Fruit fly (Drosophila melanogaster) whole organism, embryonic: Measurements from ENCODE around the gene Jarid2.

Experiments used
- Adf1 ChIP-seq: fragments of 200-800 bp; sonication (Bioruptor generic); IDR thresholded peaks from 2 replicates; pipeline ENCODE4 v1.3.6; 2022; ENCODE audit warnings: missing biosample characterization, missing genetic modification characterization
- Atf6 ChIP-seq: fragments of 200-800 bp; sonication (Bioruptor generic); IDR thresholded peaks from 2 replicates; pipeline ENCODE4 v1.3.6; 2022; ENCODE audit warnings: missing biosample characterization, missing genetic modification characterization
- Awh ChIP-seq: fragments of 200-800 bp; sonication (Bioruptor generic); IDR thresholded peaks from 2 replicates; pipeline ENCODE4, ENCODE4 v1.3.6; 2022; ENCODE audit warnings: missing biosample characterization, missing genetic modification characterization
- Bgb ChIP-seq: fragments of 200-800 bp; sonication (Bioruptor generic); IDR thresholded peaks from 2 replicates; pipeline ENCODE4 v1.3.6; 2022; ENCODE audit warnings: missing biosample characterization, missing genetic modification characterization; ENCODE audit not compliant: partially characterized antibody
- CG10147 ChIP-seq: fragments of 200-800 bp; sonication (Bioruptor generic); optimal IDR thresholded peaks from 2 replicates; lab custom pipeline; 2019; ENCODE audit warnings: missing biosample characterization, mild to moderate bottlenecking, missing genetic modification characterization, moderate library complexity
- CG10267 ChIP-seq: fragments of 200-800 bp; sonication (Bioruptor generic); optimal IDR thresholded peaks from 2 replicates; lab custom pipeline; 2018; ENCODE audit warnings: missing biosample characterization, mild to moderate bottlenecking, missing genetic modification characterization, moderate library complexity
- CG10654 ChIP-seq: fragments of 200-800 bp; sonication (Bioruptor generic); optimal IDR thresholded peaks from 2 replicates; lab custom pipeline; 2016; ENCODE audit warnings: missing biosample characterization, missing genetic modification characterization
- CG11696 ChIP-seq: fragments of 200-800 bp; sonication (Bioruptor generic); IDR thresholded peaks from 2 replicates; pipeline ENCODE4 v1.3.6; 2022; ENCODE audit warnings: missing biosample characterization, missing genetic modification characterization
- CG14441 ChIP-seq: fragments of 200-800 bp; sonication (Bioruptor generic); IDR thresholded peaks from 2 replicates; pipeline ENCODE4 v1.3.6; 2022; ENCODE audit warnings: missing biosample characterization, missing genetic modification characterization
- CG15514 ChIP-seq: fragments of 200-800 bp; sonication (Bioruptor generic); optimal IDR thresholded peaks from 3 replicates; lab custom pipeline; 2017; ENCODE audit warnings: missing biosample characterization, missing genetic modification characterization, mild to moderate bottlenecking, moderate library complexity, missing genetic modification reagents
- CG15601 ChIP-seq: fragments of 200-800 bp; sonication (Bioruptor generic); optimal IDR thresholded peaks from 3 replicates; lab custom pipeline; 2019; ENCODE audit warnings: missing biosample characterization, mild to moderate bottlenecking, missing genetic modification characterization, moderate library complexity
- CG15696 ChIP-seq: fragments of 200-800 bp; sonication (Bioruptor generic); optimal IDR thresholded peaks from 2 replicates; lab custom pipeline; 2019; ENCODE audit warnings: missing biosample characterization, mild to moderate bottlenecking, missing genetic modification characterization, moderate library complexity
- CG1603 ChIP-seq: fragments of 200-800 bp; sonication (Bioruptor generic); optimal IDR thresholded peaks from 2 replicates; lab custom pipeline; 2019; ENCODE audit warnings: missing biosample characterization, mild to moderate bottlenecking, missing genetic modification characterization, moderate library complexity
- CG17385 ChIP-seq: fragments of 200-800 bp; sonication (Bioruptor generic); optimal IDR thresholded peaks from 3 replicates; lab custom pipeline; 2018; ENCODE audit warnings: missing biosample characterization, mild to moderate bottlenecking, missing genetic modification characterization
- CG17802 ChIP-seq: fragments of 200-800 bp; sonication (Bioruptor generic); optimal IDR thresholded peaks from 2 replicates; lab custom pipeline; 2018; ENCODE audit warnings: missing biosample characterization, mild to moderate bottlenecking, missing genetic modification characterization, moderate library complexity
- CG18764 ChIP-seq: fragments of 200-800 bp; sonication (Bioruptor generic); optimal IDR thresholded peaks from 3 replicates; lab custom pipeline; 2016; ENCODE audit warnings: missing biosample characterization, missing genetic modification characterization
- CG2199 ChIP-seq: fragments of 200-800 bp; sonication (Bioruptor generic); IDR thresholded peaks from 3 replicates; pipeline ENCODE4 v1.3.6; 2022; ENCODE audit warnings: missing biosample characterization, missing genetic modification characterization
- CG2712 ChIP-seq: fragments of 200-800 bp; optimal IDR thresholded peaks from 3 replicates; lab custom pipeline; 2019; ENCODE audit warnings: missing biosample characterization, mild to moderate bottlenecking, missing genetic modification characterization, moderate library complexity
- CG34376 ChIP-seq: fragments of 200-800 bp; sonication (Bioruptor generic); optimal IDR thresholded peaks from 2 replicates; lab custom pipeline; 2018; ENCODE audit warnings: missing biosample characterization, mild to moderate bottlenecking, missing genetic modification characterization
- CG3726 ChIP-seq: fragments of 200-800 bp; sonication (Bioruptor generic); IDR thresholded peaks from 3 replicates; pipeline ENCODE4, ENCODE4 v1.3.6; 2022; ENCODE audit warnings: missing biosample characterization, missing genetic modification characterization
- CG4854 ChIP-seq: fragments of 200-800 bp; sonication (Bioruptor generic); optimal IDR thresholded peaks from 2 replicates; lab custom pipeline; 2016; ENCODE audit warnings: missing biosample characterization, missing genetic modification characterization, inconsistent platforms
- CG5953 ChIP-seq: fragments of 200-800 bp; sonication (Bioruptor generic); IDR thresholded peaks from 2 replicates; pipeline ENCODE4 v1.3.6; 2022; ENCODE audit warnings: missing biosample characterization, missing genetic modification characterization
- CG6791 ChIP-seq: fragments of 200-800 bp; sonication (Bioruptor generic); IDR thresholded peaks from 3 replicates; pipeline ENCODE4 v1.3.6; 2022; ENCODE audit warnings: missing biosample characterization, missing genetic modification characterization; ENCODE audit not compliant: partially characterized antibody
- CG7928 ChIP-seq: fragments of 200-800 bp; sonication (Bioruptor generic); optimal IDR thresholded peaks from 2 replicates; lab custom pipeline; 2017; ENCODE audit warnings: missing biosample characterization, mild to moderate bottlenecking, missing genetic modification characterization
- CG8281 ChIP-seq: fragments of 200-800 bp; sonication (Bioruptor generic); optimal IDR thresholded peaks from 2 replicates; lab custom pipeline; 2018; ENCODE audit warnings: missing biosample characterization, mild to moderate bottlenecking, missing genetic modification characterization, moderate library complexity
- Camta ChIP-seq: fragments of 200-800 bp; sonication (Bioruptor generic); optimal IDR thresholded peaks from 2 replicates; lab custom pipeline; 2016; ENCODE audit warnings: missing biosample characterization, missing genetic modification characterization
- Dbx ChIP-seq: fragments of 200-800 bp; sonication (Bioruptor generic); IDR thresholded peaks from 3 replicates; pipeline ENCODE4 v1.3.6; 2022; ENCODE audit warnings: missing biosample characterization, missing genetic modification characterization
- Deaf1 ChIP-seq: fragments of 200-800 bp; optimal IDR thresholded peaks from 3 replicates; lab custom pipeline; 2019; ENCODE audit warnings: missing biosample characterization, mild to moderate bottlenecking, missing genetic modification characterization, moderate library complexity
- HmgD ChIP-seq: fragments of 200-800 bp; sonication (Bioruptor generic); optimal IDR thresholded peaks from 3 replicates; lab custom pipeline; 2016; ENCODE audit warnings: missing biosample characterization, missing genetic modification characterization
- HmgZ ChIP-seq: fragments of 200-800 bp; sonication (Bioruptor generic); optimal IDR thresholded peaks from 2 replicates; lab custom pipeline; 2018; ENCODE audit warnings: missing biosample characterization, mild to moderate bottlenecking, missing genetic modification characterization
- Lim3 ChIP-seq: fragments of 200-800 bp; sonication (Bioruptor generic); IDR thresholded peaks from 2 replicates; pipeline ENCODE4 v1.3.6; 2022; ENCODE audit warnings: missing biosample characterization, missing genetic modification characterization
- Nf-YC ChIP-seq: fragments of 200-800 bp; optimal IDR thresholded peaks from 3 replicates; lab custom pipeline; 2019; ENCODE audit warnings: missing biosample characterization, mild to moderate bottlenecking, missing genetic modification characterization, moderate library complexity
- Rfx ChIP-seq: fragments of 200-800 bp; sonication (Bioruptor generic); IDR thresholded peaks from 2 replicates; pipeline ENCODE4 v1.3.6; 2022; ENCODE audit warnings: missing biosample characterization, missing genetic modification characterization
- Trl ChIP-seq, 3 experiments: fragments of >200 bp in 2 of 3; fragments of 200-800 bp in 1 of 3; sonication (Bioruptor generic) in 1 of 3; optimal IDR thresholded peaks; 2 replicates in 1 of 3; 3 replicates in 2 of 3; lab custom pipeline; 2016 to 2017; ENCODE audit warnings: missing biosample characterization in 1 of 3, missing genetic modification characterization in 1 of 3
- ash1 ChIP-seq: fragments of 200-800 bp; sonication (Bioruptor generic); optimal IDR thresholded peaks from 2 replicates; lab custom pipeline; 2018; ENCODE audit warnings: missing biosample characterization, mild to moderate bottlenecking, missing genetic modification characterization
- bcd ChIP-seq: fragments of 200-800 bp; sonication (Bioruptor generic); optimal IDR thresholded peaks from 2 replicates; lab custom pipeline; 2017; ENCODE audit warnings: missing biosample characterization, mild to moderate bottlenecking, missing genetic modification characterization
- caup ChIP-seq: fragments of 200-800 bp; sonication (Bioruptor generic); optimal IDR thresholded peaks from 3 replicates; lab custom pipeline; 2017; ENCODE audit warnings: missing biosample characterization, mild to moderate bottlenecking, missing genetic modification characterization, moderate library complexity; ENCODE audit not compliant: severe bottlenecking
- gcm ChIP-seq: fragments of 200-800 bp; sonication (Bioruptor generic); optimal IDR thresholded peaks from 2 replicates; lab custom pipeline; 2019; ENCODE audit warnings: missing biosample characterization, mild to moderate bottlenecking, missing genetic modification characterization, moderate library complexity
- ham ChIP-seq: fragments of 200-800 bp; sonication (Bioruptor generic); IDR thresholded peaks from 2 replicates; pipeline ENCODE4 v1.3.6; 2022; ENCODE audit warnings: missing biosample characterization, missing genetic modification characterization
- luna ChIP-seq: fragments of 200-800 bp; sonication (Bioruptor generic); optimal IDR thresholded peaks from 2 replicates; lab custom pipeline; 2016; ENCODE audit warnings: missing biosample characterization, missing genetic modification characterization
- nau ChIP-seq: fragments of 200-800 bp; sonication (Bioruptor generic); optimal IDR thresholded peaks from 3 replicates; lab custom pipeline; 2017; ENCODE audit warnings: missing biosample characterization, mild to moderate bottlenecking, missing genetic modification characterization, missing genetic modification reagents
- otp ChIP-seq: fragments of 200-800 bp; sonication (Bioruptor generic); IDR thresholded peaks from 3 replicates; pipeline ENCODE4, ENCODE4 v1.3.6; 2022; ENCODE audit warnings: missing biosample characterization, missing genetic modification characterization
- phol ChIP-seq: fragments of 200-800 bp; sonication (Bioruptor generic); optimal IDR thresholded peaks from 3 replicates; lab custom pipeline; 2018; ENCODE audit warnings: missing biosample characterization, mild to moderate bottlenecking, missing genetic modification characterization, moderate library complexity
- row ChIP-seq: fragments of 200-800 bp; sonication (Bioruptor generic); IDR thresholded peaks from 3 replicates; pipeline ENCODE4 v1.3.6; 2022; ENCODE audit warnings: missing biosample characterization, missing genetic modification characterization
- salm ChIP-seq: fragments of 200-800 bp; sonication (Bioruptor generic); optimal IDR thresholded peaks from 2 replicates; lab custom pipeline; 2018; ENCODE audit warnings: missing biosample characterization, mild to moderate bottlenecking, missing genetic modification characterization
- tap ChIP-seq: fragments of 200-800 bp; optimal IDR thresholded peaks from 3 replicates; lab custom pipeline; 2019; ENCODE audit warnings: missing biosample characterization, mild to moderate bottlenecking, missing genetic modification characterization, moderate library complexity
- unpg ChIP-seq: fragments of 200-800 bp; sonication (Bioruptor generic); optimal IDR thresholded peaks from 3 replicates; lab custom pipeline; 2018; ENCODE audit warnings: missing biosample characterization, mild to moderate bottlenecking, missing genetic modification characterization, moderate library complexity
- zfh2 ChIP-seq: fragments of 200-800 bp; sonication (Bioruptor generic); optimal IDR thresholded peaks from 2 replicates; lab custom pipeline; 2016; ENCODE audit warnings: missing biosample characterization, missing genetic modification characterization

Gene Jarid2

DNA sequence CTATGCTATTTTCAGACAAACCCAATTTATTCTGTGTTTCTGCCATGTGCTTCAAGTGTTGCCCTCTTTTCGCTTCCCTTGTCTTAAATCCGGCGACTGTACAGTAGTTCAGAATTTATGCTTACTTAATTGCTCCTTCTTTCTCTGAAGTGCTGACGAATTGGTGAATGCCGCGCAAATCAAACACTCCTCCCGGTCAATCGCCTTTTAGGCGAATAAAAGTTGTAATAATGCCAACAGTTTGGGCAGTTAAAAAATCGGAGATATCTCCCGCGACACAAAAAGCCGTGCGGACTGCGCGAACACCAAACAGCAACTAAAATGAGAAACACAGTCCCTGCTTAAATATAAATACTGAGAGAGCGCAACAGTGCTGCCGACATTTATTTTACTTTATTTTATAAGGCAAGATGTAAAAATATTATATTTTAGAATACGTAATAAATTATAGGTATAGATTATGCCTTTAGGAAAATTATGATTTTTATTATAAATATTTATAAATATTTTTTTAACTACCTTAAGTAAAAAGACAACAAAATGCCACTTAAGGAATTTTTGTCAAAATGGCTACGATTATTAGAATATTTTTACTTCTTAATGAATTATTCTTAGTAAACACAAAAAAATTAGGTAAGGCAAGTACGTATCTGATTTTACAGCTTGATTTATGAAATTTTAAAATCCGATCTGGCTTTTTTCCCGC is 28.3 kb downstream of the Jarid2 start, which contains the start of gene path (continued):
- TF ChIP-seq HmgZ (tag; lab: Kevin White, UChicago) (peak; percentile 22), zfh2 (no peak), ham (no peak), CG15696 (tag; lab: Kevin White, UChicago) (peak; percentile 31), Dbx (peak; percentile 58; the same call in 1 of the 3 replicates), Atf6 (GFP tag; lab: Robert Waterston, UW) (0 out of 2 replicates have a peak, but pooled peaks have one; percentile 24), luna (no peak), salm (tag; lab: Kevin White, UChicago) (no peak), CG1603 (tag; lab: Kevin White, UChicago) (peak; percentile 20), Camta (GFP tag; lab: Kevin White, UChicago) (no peak), CG4854 (peak; percentile 20), CG10147 (peak; percentile 22), CG17385 (GFP tag; lab: Kevin White, UChicago) (peak; percentile 11), Trl (optimal IDR thresholded peaks at IDR 0.05; lab: Kevin White, UChicago) (peak in 1 of 2 experiments; percentile 43), Trl (GFP tag; optimal IDR thresholded peaks at IDR 0.05; lab: Kevin White, UChicago) (peak; percentile 10), CG17802 (no peak), CG8281 (tag; lab: Kevin White, UChicago) (no peak), CG10654 (GFP tag; lab: Kevin White, UChicago) (peak; percentile 29), Adf1 (GFP tag; lab: Robert Waterston, UW) (0 out of 2 replicates have a peak, but pooled peaks have one; percentile 16), CG18764 (no peak), CG2199 (GFP tag; lab: Robert Waterston, UW) (peak; percentile 88; the same call in 2 of the 3 replicates), CG7928 (GFP tag; lab: Kevin White, UChicago) (no peak), CG15514 (GFP tag; lab: Kevin White, UChicago) (peak; percentile 38), bcd (GFP tag; lab: Kevin White, UChicago) (peak; percentile 4), unpg (GFP tag; lab: Kevin White, UChicago) (peak; percentile 8), gcm (GFP tag; lab: Kevin White, UChicago) (peak; percentile 14), otp (GFP tag; lab: Robert Waterston, UW) (peak; percentile 50; the same call in 1 of the 3 replicates), CG5953 (no peak), CG6791 (GFP tag; lab: Robert Waterston, UW) (peak; percentile 35; the same call in 1 of the 3 replicates), caup (GFP tag; lab: Kevin White, UChicago) (no peak), Lim3 (no peak), HmgD (no peak), Nf-YC (tag; lab: Kevin White, UChicago) (peak; percentile 48), phol (peak; percentile 66), Rfx (GFP tag; lab: Robert Waterston, UW) (peak; percentile 29; the same call in 1 of the 2 replicates), row (GFP tag; lab: Robert Waterston, UW) (peak; percentile 60), CG14441 (peak; percentile 25; the same call in 1 of the 2 replicates), CG11696 (GFP tag; lab: Robert Waterston, UW) (peak; percentile 45; the same call in 1 of the 2 replicates), CG10267 (tag; lab: Kevin White, UChicago) (peak; percentile 66), CG3726 (GFP tag; lab: Robert Waterston, UW) (no peak), Deaf1 (peak; percentile 47), CG2712 (tag; lab: Kevin White, UChicago) (peak; percentile 79), CG34376 (GFP tag; lab: Kevin White, UChicago) (peak; percentile 53), ash1 (peak; percentile 7), CG15601 (tag; lab: Kevin White, UChicago) (peak; percentile 28), Bgb (GFP tag; lab: Robert Waterston, UW) (peak; percentile 51; the same call in 1 of the 2 replicates), Awh (GFP tag; lab: Robert Waterston, UW) (peak; percentile 10; the same call in 1 of the 2 replicates), tap (peak; percentile 25), nau (peak; percentile 19)
